Worm (Caenorhabditis elegans) whole organism, late embryonic: ENCODE data around the gene T02H6.6.

Experiments
- C38D4.7 ChIP-seq: fragments of 200-800 bp; sonication (Bioruptor generic); optimal IDR thresholded peaks from 2 replicates; lab custom pipeline; 2018; ENCODE audit warnings: mild to moderate bottlenecking, missing genetic modification characterization, moderate library complexity, missing compliant biosample characterization
- F13H6.1 ChIP-seq: sonication (generic microtip); optimal IDR thresholded peaks from 2 replicates; lab custom pipeline; 2016; ENCODE audit warnings: missing genetic modification characterization, missing compliant biosample characterization
- K02D7.2 ChIP-seq: sonication (generic microtip); optimal IDR thresholded peaks from 2 replicates; lab custom pipeline; 2017; ENCODE audit warnings: mild to moderate bottlenecking, missing genetic modification characterization, missing compliant biosample characterization
- T23F11.4 ChIP-seq: fragments of 200-800 bp; sonication (Bioruptor generic); optimal IDR thresholded peaks from 2 replicates; lab custom pipeline; 2018; ENCODE audit warnings: mild to moderate bottlenecking, missing genetic modification characterization, missing compliant biosample characterization
- Y22D7AL.16 ChIP-seq: sonication (generic microtip); optimal IDR thresholded peaks from 2 replicates; lab custom pipeline; 2016; ENCODE audit warnings: missing genetic modification characterization, missing compliant biosample characterization
- ama-1 ChIP-seq: fragments of 150-350 bp; optimal IDR thresholded peaks from 2 replicates; lab custom pipeline; 2014
- ceh-18 ChIP-seq: sonication (generic microtip); optimal IDR thresholded peaks from 2 replicates; lab custom pipeline; 2016; ENCODE audit warnings: missing genetic modification characterization, missing compliant biosample characterization
- ceh-2 ChIP-seq: sonication (generic microtip); optimal IDR thresholded peaks from 2 replicates; lab custom pipeline; 2016; ENCODE audit warnings: missing genotype, missing genetic modification characterization, missing compliant biosample characterization
- ceh-22 ChIP-seq: sonication (generic microtip); optimal IDR thresholded peaks from 2 replicates; lab custom pipeline; 2017; ENCODE audit warnings: missing biosample characterization, missing genetic modification characterization
- ceh-24 ChIP-seq: sonication (generic microtip); optimal IDR thresholded peaks from 2 replicates; lab custom pipeline; 2016; ENCODE audit warnings: mild to moderate bottlenecking, missing genetic modification characterization, missing compliant biosample characterization
- ceh-34 ChIP-seq: sonication (generic microtip); optimal IDR thresholded peaks from 2 replicates; lab custom pipeline; 2016; ENCODE audit warnings: mild to moderate bottlenecking, missing genetic modification characterization, missing compliant biosample characterization
- ceh-45 ChIP-seq: fragments of 200-800 bp; sonication (Bioruptor generic); IDR thresholded peaks from 2 replicates; pipeline ENCODE4 v1.3.6; 2022; ENCODE audit warnings: missing genetic modification reagents, missing genetic modification characterization, missing compliant biosample characterization
- ceh-48 ChIP-seq: sonication (generic microtip); optimal IDR thresholded peaks from 2 replicates; lab custom pipeline; 2016; ENCODE audit warnings: missing genetic modification characterization, inconsistent platforms, missing compliant biosample characterization
- che-1 ChIP-seq: sonication (generic microtip); optimal IDR thresholded peaks from 2 replicates; lab custom pipeline; 2016; ENCODE audit warnings: mild to moderate bottlenecking, missing genetic modification characterization, missing compliant biosample characterization
- dmd-4 ChIP-seq: sonication (generic microtip); optimal IDR thresholded peaks from 2 replicates; lab custom pipeline; 2016; ENCODE audit warnings: borderline replicate concordance, missing genetic modification characterization, missing compliant biosample characterization
- elt-2 ChIP-seq: sonication (generic microtip); optimal IDR thresholded peaks from 2 replicates; lab custom pipeline; 2016; ENCODE audit warnings: missing genetic modification reagents, missing genetic modification characterization, missing compliant biosample characterization
- elt-4 ChIP-seq: sonication (generic microtip); optimal IDR thresholded peaks from 2 replicates; lab custom pipeline; 2016; ENCODE audit warnings: missing genetic modification characterization, missing compliant biosample characterization
- ets-4 ChIP-seq: sonication (generic microtip); optimal IDR thresholded peaks from 2 replicates; lab custom pipeline; 2016; ENCODE audit warnings: missing genetic modification characterization, missing compliant biosample characterization
- eyg-1 ChIP-seq: sonication (generic microtip); optimal IDR thresholded peaks from 2 replicates; lab custom pipeline; 2016; ENCODE audit warnings: missing genotype, missing genetic modification characterization, missing compliant biosample characterization
- fax-1 ChIP-seq: sonication (generic microtip); optimal IDR thresholded peaks from 2 replicates; lab custom pipeline; 2016; ENCODE audit warnings: missing genotype, missing genetic modification characterization, missing compliant biosample characterization
- fkh-10 ChIP-seq: fragments of 150-350 bp; optimal IDR thresholded peaks from 2 replicates; lab custom pipeline; 2014; ENCODE audit warnings: missing biosample characterization, missing genetic modification reagents, missing genetic modification characterization
- hlh-30 ChIP-seq: sonication (generic microtip); optimal IDR thresholded peaks from 2 replicates; lab custom pipeline; 2017; ENCODE audit warnings: antibody characterized with exemption, missing genetic modification characterization, missing compliant biosample characterization; ENCODE audit not compliant: insufficient read depth
- hlh-6 ChIP-seq: sonication (generic microtip); optimal IDR thresholded peaks from 2 replicates; lab custom pipeline; 2016; ENCODE audit warnings: missing genotype, missing genetic modification characterization, missing compliant biosample characterization
- lin-11 ChIP-seq: fragments of 200-800 bp; sonication (Bioruptor generic); optimal IDR thresholded peaks from 2 replicates; lab custom pipeline; 2018; ENCODE audit warnings: mild to moderate bottlenecking, missing genetic modification characterization, missing compliant biosample characterization
- madf-2 ChIP-seq: sonication (generic microtip); optimal IDR thresholded peaks from 2 replicates; lab custom pipeline; 2017; ENCODE audit warnings: missing genetic modification characterization, missing compliant biosample characterization
- nfya-1 ChIP-seq: sonication (generic microtip); optimal IDR thresholded peaks from 2 replicates; lab custom pipeline; 2017; ENCODE audit warnings: missing genetic modification characterization, mild to moderate bottlenecking, missing compliant biosample characterization, antibody characterized with exemption, moderate library complexity
- odd-2 ChIP-seq: sonication (generic microtip); optimal IDR thresholded peaks from 2 replicates; lab custom pipeline; 2017; ENCODE audit warnings: antibody characterized with exemption, mild to moderate bottlenecking, missing genetic modification characterization, missing compliant biosample characterization
- pag-3 ChIP-seq: sonication (generic microtip); optimal IDR thresholded peaks from 2 replicates; lab custom pipeline; 2016; ENCODE audit warnings: missing compliant biosample characterization, missing genetic modification characterization, borderline replicate concordance
- pat-9 ChIP-seq: fragments of 200-800 bp; sonication (Bioruptor generic); optimal IDR thresholded peaks from 2 replicates; lab custom pipeline; 2018; ENCODE audit warnings: mild to moderate bottlenecking, missing genetic modification characterization, moderate library complexity, missing compliant biosample characterization
- pax-1 ChIP-seq: fragments of 150-350 bp; optimal IDR thresholded peaks from 2 replicates; lab custom pipeline; 2014; ENCODE audit warnings: missing biosample characterization, missing genetic modification characterization
- pha-4 ChIP-seq: fragments of 150-350 bp; optimal IDR thresholded peaks from 2 replicates; lab custom pipeline; 2018; ENCODE audit warnings: missing biosample characterization, missing genetic modification reagents, missing genetic modification characterization
- pros-1 ChIP-seq: fragments of 150-350 bp; optimal IDR thresholded peaks from 2 replicates; lab custom pipeline; 2014; ENCODE audit warnings: missing biosample characterization, missing genetic modification reagents, missing genetic modification characterization
- ref-2 ChIP-seq: sonication (generic microtip); optimal IDR thresholded peaks from 2 replicates; lab custom pipeline; 2016; ENCODE audit warnings: missing genetic modification characterization, missing compliant biosample characterization
- rnt-1 ChIP-seq: sonication (generic microtip); optimal IDR thresholded peaks from 2 replicates; lab custom pipeline; 2016; ENCODE audit warnings: missing genetic modification characterization, missing compliant biosample characterization
- syd-9 ChIP-seq: sonication (generic microtip); optimal IDR thresholded peaks from 2 replicates; lab custom pipeline; 2016; ENCODE audit warnings: mild to moderate bottlenecking, missing genetic modification characterization, moderate library complexity, missing compliant biosample characterization
- ztf-16 ChIP-seq: sonication (generic microtip); optimal IDR thresholded peaks from 2 replicates; lab custom pipeline; 2017; ENCODE audit warnings: missing genetic modification characterization, missing compliant biosample characterization

Gene T02H6.6

ce11 chrII:701371-702139, 18.0 kb downstream of the T02H6.6 start, which contains the start of gene thoc-1:
Gene thoc-1 (plus strand): TSS chrII:702107.
- TF ChIP-seq odd-2 (tag; lab: Kevin White, UChicago): no peak
- TF ChIP-seq ceh-22: no peak
- no peak for TF ChIP-seq pha-4 (tag; lab: Kevin White, UChicago)
- TF ChIP-seq che-1 (tag; lab: Kevin White, UChicago): no peak

- no peak for TF ChIP-seq rnt-1
- TF ChIP-seq elt-2: no peak
- TF ChIP-seq ceh-18 (tag; lab: Kevin White, UChicago): no peak
- TF ChIP-seq fax-1 (tag; lab: Kevin White, UChicago): no peak
- TF ChIP-seq hlh-30: no peak
- no peak for TF ChIP-seq ceh-22
- no peak for TF ChIP-seq pros-1 (tag; lab: Kevin White, UChicago)
- no peak for TF ChIP-seq K02D7.2 (tag; lab: Kevin White, UChicago)
- TF ChIP-seq ztf-16 (tag; lab: Kevin White, UChicago): no peak
- no peak for TF ChIP-seq ceh-34
- TF ChIP-seq T23F11.4: no peak
- no peak for TF ChIP-seq ets-4
- TF ChIP-seq che-1 (tag; lab: Kevin White, UChicago): no peak
- TF ChIP-seq fkh-10 (GFP tag; lab: Kevin White, UChicago): no peak
- TF ChIP-seq nfya-1: no peak
Measured at ce11 chrII:709081-709480, 25.5 kb downstream of the T02H6.6 start, which contains the start of gene T02H6.1. Gene T02H6.1 (plus strand): TSS chrII:709381.

- no peak for TF ChIP-seq fkh-10 (GFP tag; lab: Kevin White, UChicago)
- TF ChIP-seq ceh-24: no peak
- no peak for TF ChIP-seq pag-3
- TF ChIP-seq ceh-45 (GFP tag; lab: Robert Waterston, UW): no peak
- no peak for TF ChIP-seq elt-2
- no peak for TF ChIP-seq ceh-34
Measured at ce11 chrII:721931-722330, 38.4 kb downstream of the T02H6.6 start.

- no peak for TF ChIP-seq F13H6.1 (tag; lab: Kevin White, UChicago)
- TF ChIP-seq K02D7.2 (tag; lab: Kevin White, UChicago): no peak
- TF ChIP-seq pros-1 (tag; lab: Kevin White, UChicago): no peak
- TF ChIP-seq lin-11 (tag; lab: Kevin White, UChicago): no peak
- no peak for TF ChIP-seq syd-9 (tag; lab: Kevin White, UChicago)
- no peak for TF ChIP-seq ceh-2 (tag; lab: Kevin White, UChicago)
- TF ChIP-seq ama-1 (lab: Kevin White, UChicago): no peak
- no peak for TF ChIP-seq madf-2 (tag; lab: Kevin White, UChicago)
- TF ChIP-seq hlh-6: no peak
- no peak for TF ChIP-seq dmd-4 (tag; lab: Kevin White, UChicago)
- TF ChIP-seq ceh-22: no peak
- TF ChIP-seq pax-1: no peak
- TF ChIP-seq elt-4: no peak
- TF ChIP-seq C38D4.7: no peak
- no peak for TF ChIP-seq pag-3
- no peak for TF ChIP-seq pat-9 (tag; lab: Kevin White, UChicago)
- no peak for TF ChIP-seq elt-2
Measured at ce11 chrII:723488-723887, 39.9 kb downstream of the T02H6.6 start, which contains the start of gene rfip-2. Gene rfip-2 (plus strand): TSS chrII:723788.

ce11 chrII:724004-724403, 40.4 kb downstream of the T02H6.6 start:
- TF ChIP-seq Y22D7AL.16 (no peak), ref-2 (tag; lab: Kevin White, UChicago) (no peak), ceh-48 (tag; lab: Kevin White, UChicago) (peak; percentile 74), eyg-1 (tag; lab: Kevin White, UChicago) (no peak)
- TF ChIP-seq, all 69 proteins: peak for 1
